Fruit fly (Drosophila melanogaster) whole organism, embryonic: ENCODE results near the gene CG13114.

ENCODE experiments used
- CG10267 ChIP-seq: fragments of 200-800 bp; sonication (Bioruptor generic); optimal IDR thresholded peaks from 2 replicates; lab custom pipeline; 2018; ENCODE audit warnings: missing biosample characterization, mild to moderate bottlenecking, missing genetic modification characterization, moderate library complexity
- CG10959 ChIP-seq: fragments of 200-800 bp; sonication (Bioruptor generic); IDR thresholded peaks from 2 replicates; pipeline ENCODE4 v1.3.6; 2022; ENCODE audit warnings: missing biosample characterization, missing genetic modification characterization
- CG11456 ChIP-seq: fragments of 200-800 bp; sonication (Bioruptor generic); IDR thresholded peaks from 3 replicates; pipeline ENCODE4 v1.3.6; 2022; ENCODE audit warnings: missing biosample characterization, missing genetic modification characterization
- CG12104 ChIP-seq: fragments of 200-800 bp; sonication (Bioruptor generic); optimal IDR thresholded peaks from 3 replicates; lab custom pipeline; 2016; ENCODE audit warnings: missing biosample characterization, missing genetic modification characterization
- CG12391 ChIP-seq: fragments of 200-800 bp; sonication (Bioruptor generic); optimal IDR thresholded peaks from 3 replicates; lab custom pipeline; 2018; ENCODE audit warnings: missing biosample characterization, mild to moderate bottlenecking, missing genetic modification characterization, moderate library complexity
- CG14667 ChIP-seq: fragments of 200-800 bp; sonication (Bioruptor generic); IDR thresholded peaks from 2 replicates; pipeline ENCODE4 v1.3.6; 2022; ENCODE audit warnings: missing biosample characterization, missing genetic modification characterization
- CG15269 ChIP-seq: fragments of 200-800 bp; sonication (Bioruptor generic); optimal IDR thresholded peaks from 2 replicates; lab custom pipeline; 2018; ENCODE audit warnings: missing biosample characterization, mild to moderate bottlenecking, missing genetic modification characterization, moderate library complexity
- CG15479 ChIP-seq: fragments of 200-800 bp; sonication (Bioruptor generic); optimal IDR thresholded peaks from 3 replicates; lab custom pipeline; 2019; ENCODE audit warnings: missing biosample characterization, mild to moderate bottlenecking, missing genetic modification characterization, moderate library complexity
- CG15601 ChIP-seq: fragments of 200-800 bp; sonication (Bioruptor generic); optimal IDR thresholded peaks from 3 replicates; lab custom pipeline; 2019; ENCODE audit warnings: missing biosample characterization, mild to moderate bottlenecking, missing genetic modification characterization, moderate library complexity
- CG1647 ChIP-seq: fragments of 200-800 bp; sonication (Bioruptor generic); optimal IDR thresholded peaks from 3 replicates; lab custom pipeline; 2016; ENCODE audit warnings: missing biosample characterization, missing genetic modification characterization
- CG17829 ChIP-seq: fragments of 200-800 bp; optimal IDR thresholded peaks from 2 replicates; lab custom pipeline; 2019; ENCODE audit warnings: missing biosample characterization, mild to moderate bottlenecking, missing genetic modification characterization, moderate library complexity
- CG18599 ChIP-seq: fragments of 200-800 bp; sonication (Bioruptor generic); optimal IDR thresholded peaks from 3 replicates; lab custom pipeline; 2017; ENCODE audit warnings: missing biosample characterization, missing genetic modification characterization, mild to moderate bottlenecking, moderate library complexity, missing genetic modification reagents
- CG2875 ChIP-seq: fragments of 200-800 bp; sonication (Bioruptor generic); optimal IDR thresholded peaks from 2 replicates; lab custom pipeline; 2017; ENCODE audit warnings: missing biosample characterization, mild to moderate bottlenecking, missing genetic modification characterization, missing genetic modification reagents
- CG30431 ChIP-seq: fragments of 200-800 bp; sonication (Bioruptor generic); optimal IDR thresholded peaks from 2 replicates; lab custom pipeline; 2017; ENCODE audit warnings: missing biosample characterization, missing genetic modification characterization
- CG31388 ChIP-seq: fragments of 200-800 bp; sonication (Bioruptor generic); optimal IDR thresholded peaks from 2 replicates; lab custom pipeline; 2016; ENCODE audit warnings: missing biosample characterization, missing genetic modification characterization
- CG34422 ChIP-seq: fragments of 200-800 bp; sonication (Bioruptor generic); IDR thresholded peaks from 3 replicates; pipeline ENCODE4 v1.3.6; 2022; ENCODE audit warnings: missing biosample characterization, missing genetic modification characterization
- CG3838 ChIP-seq: fragments of 200-800 bp; sonication (Bioruptor generic); optimal IDR thresholded peaks from 3 replicates; lab custom pipeline; 2016; ENCODE audit warnings: missing biosample characterization, missing genetic modification characterization
- CG4424 ChIP-seq: fragments of 200-800 bp; sonication (Bioruptor generic); optimal IDR thresholded peaks from 3 replicates; lab custom pipeline; 2016; ENCODE audit warnings: missing biosample characterization, missing genetic modification characterization
- CG4617 ChIP-seq: fragments of 200-800 bp; sonication (Bioruptor generic); optimal IDR thresholded peaks from 3 replicates; lab custom pipeline; 2016; ENCODE audit warnings: missing biosample characterization, missing genetic modification characterization, borderline replicate concordance
- CG5245 ChIP-seq: fragments of 200-800 bp; sonication (Bioruptor generic); optimal IDR thresholded peaks from 3 replicates; lab custom pipeline; 2016; ENCODE audit warnings: missing biosample characterization, missing genetic modification characterization
- CG6272 ChIP-seq: fragments of 200-800 bp; sonication (Bioruptor generic); IDR thresholded peaks from 2 replicates; pipeline ENCODE4 v1.3.6; 2022; ENCODE audit warnings: missing biosample characterization, missing genetic modification characterization
- CG9215 ChIP-seq: fragments of 200-800 bp; sonication (Bioruptor generic); IDR thresholded peaks from 2 replicates; pipeline ENCODE4 v1.3.6; 2022; ENCODE audit warnings: missing biosample characterization, missing genetic modification characterization
- CrebB ChIP-seq: fragments of 200-800 bp; sonication (Bioruptor generic); optimal IDR thresholded peaks from 3 replicates; lab custom pipeline; 2018; ENCODE audit warnings: missing biosample characterization, mild to moderate bottlenecking, missing genetic modification characterization
- Dref ChIP-seq: fragments of 200-800 bp; sonication (Bioruptor generic); IDR thresholded peaks from 2 replicates; pipeline ENCODE4 v1.3.6; 2022; ENCODE audit warnings: missing biosample characterization, missing genetic modification characterization
- HHEX ChIP-seq: fragments of 200-800 bp; sonication (Bioruptor generic); optimal IDR thresholded peaks from 3 replicates; lab custom pipeline; 2017; ENCODE audit warnings: missing biosample characterization, mild to moderate bottlenecking, missing genetic modification characterization, missing genetic modification reagents
- MTF-1 ChIP-seq: fragments of 200-800 bp; sonication (Bioruptor generic); optimal IDR thresholded peaks from 2 replicates; lab custom pipeline; 2018; ENCODE audit warnings: missing biosample characterization, mild to moderate bottlenecking, missing genetic modification characterization, borderline replicate concordance
- NK7.1 ChIP-seq: fragments of 200-800 bp; sonication (Bioruptor generic); optimal IDR thresholded peaks from 3 replicates; lab custom pipeline; 2016; ENCODE audit warnings: missing biosample characterization, missing genetic modification characterization
- Sry-δ ChIP-seq: fragments of 200-800 bp; sonication (Bioruptor generic); optimal IDR thresholded peaks from 2 replicates; lab custom pipeline; 2016; ENCODE audit warnings: missing biosample characterization, missing genetic modification characterization
- Trl ChIP-seq, 3 experiments: fragments of >200 bp in 2 of 3; fragments of 200-800 bp in 1 of 3; sonication (Bioruptor generic) in 1 of 3; optimal IDR thresholded peaks; 2 replicates in 1 of 3; 3 replicates in 2 of 3; lab custom pipeline; 2016 to 2017; ENCODE audit warnings: missing biosample characterization in 1 of 3, missing genetic modification characterization in 1 of 3
- ac ChIP-seq: fragments of 200-800 bp; sonication (Bioruptor generic); optimal IDR thresholded peaks from 3 replicates; lab custom pipeline; 2017; ENCODE audit warnings: missing biosample characterization, mild to moderate bottlenecking, missing genetic modification characterization
- btn ChIP-seq: fragments of 200-800 bp; sonication (Bioruptor generic); optimal IDR thresholded peaks from 2 replicates; lab custom pipeline; 2016; ENCODE audit warnings: missing biosample characterization, missing genetic modification characterization
- cg ChIP-seq: fragments of 200-800 bp; sonication (Bioruptor generic); optimal IDR thresholded peaks from 3 replicates; lab custom pipeline; 2019; ENCODE audit warnings: missing biosample characterization, mild to moderate bottlenecking, missing genetic modification characterization, moderate library complexity
- chif ChIP-seq, 2 experiments: fragments of 200-800 bp; sonication (Bioruptor generic); optimal IDR thresholded peaks; 3 replicates each; lab custom pipeline; 2016; ENCODE audit warnings: missing biosample characterization in 2 of 2, missing genetic modification characterization in 2 of 2
- dati ChIP-seq: fragments of 200-800 bp; sonication (Bioruptor generic); IDR thresholded peaks from 2 replicates; pipeline ENCODE4 v1.3.6; 2022; ENCODE audit warnings: missing biosample characterization, missing genetic modification characterization
- ems ChIP-seq: fragments of 200-800 bp; sonication (Bioruptor generic); optimal IDR thresholded peaks from 3 replicates; lab custom pipeline; 2016; ENCODE audit warnings: missing biosample characterization, missing genetic modification characterization
- exex ChIP-seq: fragments of 200-800 bp; sonication (Bioruptor generic); optimal IDR thresholded peaks from 4 replicates; lab custom pipeline; 2018; ENCODE audit warnings: missing biosample characterization, mild to moderate bottlenecking, missing genetic modification characterization, moderate library complexity
- grn ChIP-seq: fragments of 200-800 bp; sonication (Bioruptor generic); optimal IDR thresholded peaks from 3 replicates; lab custom pipeline; 2017; ENCODE audit warnings: missing biosample characterization, missing genetic modification characterization
- insv ChIP-seq, 2 experiments: fragments of 200-800 bp; sonication (Bioruptor generic); optimal IDR thresholded peaks; 3 replicates each; lab custom pipeline; 2016 to 2018; ENCODE audit warnings: missing biosample characterization in 2 of 2, missing genetic modification characterization in 2 of 2
- ken ChIP-seq: fragments of 200-800 bp; sonication (Bioruptor generic); IDR thresholded peaks from 3 replicates; pipeline ENCODE4 v1.3.6; 2022; ENCODE audit warnings: missing biosample characterization, missing genetic modification characterization
- kni ChIP-seq: fragments of 200-800 bp; sonication (Bioruptor generic); optimal IDR thresholded peaks from 3 replicates; lab custom pipeline; 2017; ENCODE audit warnings: mild to moderate bottlenecking, missing biosample characterization, missing genetic modification reagents, missing genetic modification characterization
- lmd ChIP-seq: fragments of 200-800 bp; sonication (Bioruptor generic); IDR thresholded peaks from 2 replicates; pipeline ENCODE4 v1.3.6; 2022; ENCODE audit warnings: missing biosample characterization, missing genetic modification characterization
- mirr ChIP-seq: fragments of 200-800 bp; sonication (Bioruptor generic); optimal IDR thresholded peaks from 3 replicates; lab custom pipeline; 2018; ENCODE audit warnings: missing biosample characterization, mild to moderate bottlenecking, missing genetic modification characterization
- oc ChIP-seq: fragments of 200-800 bp; sonication (Bioruptor generic); optimal IDR thresholded peaks from 2 replicates; lab custom pipeline; 2018; ENCODE audit warnings: missing biosample characterization, mild to moderate bottlenecking, missing genetic modification characterization, moderate library complexity
- org-1 ChIP-seq: fragments of 200-800 bp; sonication (Bioruptor generic); optimal IDR thresholded peaks from 2 replicates; lab custom pipeline; 2017; ENCODE audit warnings: missing biosample characterization, missing genetic modification characterization
- pho ChIP-seq: fragments of 200-800 bp; sonication (Bioruptor generic); optimal IDR thresholded peaks from 2 replicates; lab custom pipeline; 2016; ENCODE audit warnings: missing biosample characterization, missing genetic modification characterization
- sens ChIP-seq: fragments of 200-800 bp; sonication (Bioruptor generic); peaks from one replicate; lab custom pipeline; 2016; ENCODE audit warnings: missing biosample characterization, missing genetic modification characterization
- sqz ChIP-seq: fragments of 200-800 bp; sonication (Bioruptor generic); optimal IDR thresholded peaks from 3 replicates; lab custom pipeline; 2018; ENCODE audit warnings: missing biosample characterization, mild to moderate bottlenecking, missing genetic modification characterization
- tll ChIP-seq, 2 experiments: fragments of 200-800 bp in 1 of 2; fragments of >200 bp in 1 of 2; sonication (Bioruptor generic) in 1 of 2; optimal IDR thresholded peaks; 2 replicates each; lab custom pipeline; 2017 to 2019; ENCODE audit warnings: missing biosample characterization in 2 of 2, missing genetic modification characterization in 2 of 2, mild to moderate bottlenecking in 1 of 2, moderate library complexity in 1 of 2
- toy ChIP-seq: fragments of 200-800 bp; sonication (Bioruptor generic); IDR thresholded peaks from 2 replicates; pipeline ENCODE4 v1.3.6; 2022; ENCODE audit warnings: missing biosample characterization, missing genetic modification characterization
- unc-4 ChIP-seq: fragments of 200-800 bp; sonication (Bioruptor generic); IDR thresholded peaks from 2 replicates; pipeline ENCODE4 v1.3.6; 2022; ENCODE audit warnings: missing biosample characterization, missing genetic modification characterization; ENCODE audit not compliant: partially characterized antibody

Gene CG13114

dm6 chr2L:9581582-9581981 is 36.0 kb downstream of the CG13114 start, which contains the start of gene gcm (continued):
- no peak for TF ChIP-seq CG31388 (GFP tag; lab: Kevin White, UChicago)
- no peak for TF ChIP-seq CG6272 (GFP tag; lab: Robert Waterston, UW)
- peak; percentile 78 for TF ChIP-seq cg (GFP tag; lab: Kevin White, UChicago)
- peak; percentile 47 for TF ChIP-seq CG15479 (GFP tag; lab: Kevin White, UChicago)
- TF ChIP-seq dati (GFP tag; lab: Robert Waterston, UW) = no peak
- no peak for TF ChIP-seq org-1
- TF ChIP-seq pho (GFP tag; lab: Kevin White, UChicago) = no peak
- no peak for TF ChIP-seq MTF-1 (GFP tag; lab: Kevin White, UChicago)
- TF ChIP-seq CG12391 (tag; lab: Kevin White, UChicago) = no peak
- no peak for TF ChIP-seq CG15269 (tag; lab: Kevin White, UChicago)
- TF ChIP-seq CG11456 = no peak
- TF ChIP-seq Sry-δ = no peak
- TF ChIP-seq NK7.1 (GFP tag; lab: Kevin White, UChicago) = no peak
- TF ChIP-seq HHEX (GFP tag; lab: Kevin White, UChicago) = no peak
- TF ChIP-seq Trl (optimal IDR thresholded peaks at IDR 0.05; lab: Kevin White, UChicago) = peak; percentile 5 to 25
- TF ChIP-seq Trl (GFP tag; optimal IDR thresholded peaks at IDR 0.05; lab: Kevin White, UChicago) = no peak
- peak in 1 of 2 experiments; percentile 55 for TF ChIP-seq insv (GFP tag; optimal IDR thresholded peaks at IDR 0.05; lab: Kevin White, UChicago)
- TF ChIP-seq CG2875 (GFP tag; lab: Kevin White, UChicago) = no peak
- TF ChIP-seq ken = no peak
- TF ChIP-seq CG18599 (GFP tag; lab: Kevin White, UChicago) = no peak
- peak in 1 of 2 experiments; percentile 9 for TF ChIP-seq chif (GFP tag; optimal IDR thresholded peaks at IDR 0.05; lab: Kevin White, UChicago)
- TF ChIP-seq CG4617 (GFP tag; lab: Kevin White, UChicago) = no peak
- TF ChIP-seq unc-4 (GFP tag; lab: Robert Waterston, UW) = no peak
- no peak for TF ChIP-seq btn (GFP tag; lab: Kevin White, UChicago)
- peak; percentile 48 for TF ChIP-seq sens (GFP tag; lab: Kevin White, UChicago)
- no peak for TF ChIP-seq CG30431 (GFP tag; lab: Kevin White, UChicago)
- no peak for TF ChIP-seq CG3838 (GFP tag; lab: Kevin White, UChicago)
- TF ChIP-seq CG14667 (GFP tag; lab: Robert Waterston, UW) = no peak
- no peak for TF ChIP-seq CG34422
- no peak for TF ChIP-seq CG10959
- peak; percentile 90 for TF ChIP-seq CG17829 (tag; lab: Kevin White, UChicago)
- no peak for TF ChIP-seq CG9215
- TF ChIP-seq kni = peak; percentile 28

dm6 chr2L:9584098-9584703 is 38.6 kb downstream of the CG13114 start:
- TF ChIP-seq sqz (GFP tag; lab: Kevin White, UChicago) = peak; percentile 61
- no peak for TF ChIP-seq CG12104 (GFP tag; lab: Kevin White, UChicago)
- no peak for TF ChIP-seq Dref (GFP tag; lab: Robert Waterston, UW)
- no peak for TF ChIP-seq ems (GFP tag; lab: Kevin White, UChicago)
- TF ChIP-seq exex (tag; lab: Kevin White, UChicago) = no peak
- TF ChIP-seq CG15601 (tag; lab: Kevin White, UChicago) = no peak
- peak; percentile 5 for TF ChIP-seq CG15479 (GFP tag; lab: Kevin White, UChicago)
- TF ChIP-seq tll (GFP tag; optimal IDR thresholded peaks at IDR 0.05; lab: Kevin White, UChicago) = peak in 1 of 2 experiments; percentile 94
- peak; percentile 46 for TF ChIP-seq oc (tag; lab: Kevin White, UChicago)
- TF ChIP-seq grn (GFP tag; lab: Kevin White, UChicago) = peak; percentile 95
- TF ChIP-seq CrebB (tag; lab: Kevin White, UChicago) = no peak
- no peak for TF ChIP-seq mirr (GFP tag; lab: Kevin White, UChicago)
- peak; percentile 17 for TF ChIP-seq ac (GFP tag; lab: Kevin White, UChicago)
- TF ChIP-seq CG10267 (tag; lab: Kevin White, UChicago) = no peak
- TF ChIP-seq lmd (GFP tag; lab: Robert Waterston, UW) = no peak
- TF ChIP-seq CG1647 = no peak
- TF ChIP-seq CG5245 (GFP tag; lab: Kevin White, UChicago) = no peak
- no peak for TF ChIP-seq toy (GFP tag; lab: Robert Waterston, UW)
- TF ChIP-seq insv (GFP tag; optimal IDR thresholded peaks at IDR 0.05; lab: Kevin White, UChicago) = peak in 1 of 2 experiments; percentile 71
- no peak for TF ChIP-seq CG4424 (GFP tag; lab: Kevin White, UChicago)
